Worm (Caenorhabditis elegans) whole organism, young adult: ENCODE measurements around the gene fipr-9.
A peak's percentile ranks its signal among the peaks of the same experiment; 100 is the strongest.

ENCODE experiments used
- F33H1.4 ChIP-seq: fragments of 200-800 bp; sonication (Bioruptor generic); IDR thresholded peaks from 2 replicates; pipeline ENCODE4 v1.3.6; 2022; ENCODE audit warnings: missing genetic modification reagents, missing genetic modification characterization, missing compliant biosample characterization
- T07F8.4 ChIP-seq: sonication (generic microtip); optimal IDR thresholded peaks from 2 replicates; lab custom pipeline; 2016; ENCODE audit warnings: mild to moderate bottlenecking, missing genetic modification characterization, moderate library complexity, missing compliant biosample characterization
- Y53G8AR.9 ChIP-seq: fragments of 200-800 bp; sonication (Bioruptor generic); conservative IDR thresholded peaks from 2 replicates; pipeline ENCODE4 v1.3.6; 2022; ENCODE audit warnings: missing genetic modification reagents, missing genetic modification characterization, missing compliant biosample characterization
- Y79H2A.3 ChIP-seq: fragments of 200-800 bp; sonication (Bioruptor generic); conservative IDR thresholded peaks from 2 replicates; pipeline ENCODE4 v1.3.6; 2022; ENCODE audit warnings: missing genetic modification reagents, missing genetic modification characterization, missing compliant biosample characterization
- Y95B8A.8 ChIP-seq: fragments of 200-800 bp; sonication (Bioruptor generic); IDR thresholded peaks from 2 replicates; pipeline ENCODE4 v1.3.6; 2022; ENCODE audit warnings: missing genetic modification reagents, missing genetic modification characterization, missing compliant biosample characterization
- athp-1 ChIP-seq: sonication (generic microtip); optimal IDR thresholded peaks from 2 replicates; lab custom pipeline; 2017; ENCODE audit warnings: mild to moderate bottlenecking, missing genetic modification characterization, missing compliant biosample characterization
- bed-1 ChIP-seq: fragments of 200-800 bp; sonication (Bioruptor generic); IDR thresholded peaks from 2 replicates; pipeline ENCODE4 v1.3.6; 2022; ENCODE audit warnings: missing genetic modification reagents, missing genetic modification characterization, missing compliant biosample characterization
- ceh-58 ChIP-seq: fragments of 200-800 bp; sonication (Bioruptor generic); IDR thresholded peaks from 2 replicates; pipeline ENCODE4 v1.3.6; 2022; ENCODE audit warnings: missing genetic modification characterization, missing compliant biosample characterization
- ceh-91 ChIP-seq: fragments of 200-800 bp; sonication (Bioruptor generic); IDR thresholded peaks from 2 replicates; pipeline ENCODE4 v1.3.6; 2022; ENCODE audit warnings: missing genetic modification reagents, missing genetic modification characterization, missing compliant biosample characterization
- chd-7 ChIP-seq: sonication (generic microtip); optimal IDR thresholded peaks from 2 replicates; lab custom pipeline; 2016; ENCODE audit warnings: mild to moderate bottlenecking, missing genetic modification characterization, moderate library complexity, missing compliant biosample characterization
- efl-1 ChIP-seq: fragments of 150-350 bp; optimal IDR thresholded peaks from 2 replicates; lab custom pipeline; 2014; ENCODE audit warnings: missing biosample characterization, missing genetic modification reagents, missing genetic modification characterization
- gei-17 ChIP-seq: fragments of 200-800 bp; sonication (Bioruptor generic); optimal IDR thresholded peaks from 2 replicates; lab custom pipeline; 2018; ENCODE audit warnings: mild to moderate bottlenecking, missing genetic modification characterization, missing compliant biosample characterization
- hlh-26 ChIP-seq: fragments of 200-800 bp; sonication (Bioruptor generic); conservative IDR thresholded peaks from 2 replicates; pipeline ENCODE4 v1.3.6; 2022; ENCODE audit warnings: missing genetic modification reagents, missing genetic modification characterization, missing compliant biosample characterization
- let-607 ChIP-seq, 2 experiments: fragments of 200-800 bp in 1 of 2; sonication (Bioruptor generic) in 1 of 2; sonication (generic microtip) in 1 of 2; optimal IDR thresholded peaks; 2 replicates each; lab custom pipeline; 2016 to 2018; ENCODE audit warnings: mild to moderate bottlenecking in 2 of 2, missing compliant biosample characterization in 2 of 2, missing genetic modification characterization in 2 of 2, moderate library complexity in 2 of 2, missing genotype in 1 of 2
- lin-40 ChIP-seq: sonication (generic microtip); optimal IDR thresholded peaks from 2 replicates; lab custom pipeline; 2016; ENCODE audit warnings: missing genetic modification characterization, mild to moderate bottlenecking, missing compliant biosample characterization, missing genotype, missing genetic modification reagents
- madf-6 ChIP-seq: fragments of 200-800 bp; sonication (Bioruptor generic); IDR thresholded peaks from 2 replicates; pipeline ENCODE4 v1.3.6; 2022; ENCODE audit warnings: missing genetic modification reagents, missing genetic modification characterization, missing compliant biosample characterization
- madf-8 ChIP-seq: fragments of 200-800 bp; sonication (Bioruptor generic); conservative IDR thresholded peaks from 2 replicates; pipeline ENCODE4 v1.3.6; 2022; ENCODE audit warnings: missing genetic modification reagents, missing genetic modification characterization, missing compliant biosample characterization
- mcd-1 ChIP-seq: fragments of 200-800 bp; sonication (Bioruptor generic); IDR thresholded peaks from 2 replicates; pipeline ENCODE4 v1.3.6; 2022; ENCODE audit warnings: missing genetic modification reagents, missing genetic modification characterization, missing compliant biosample characterization
- mes-4 ChIP-seq: sonication (generic microtip); optimal IDR thresholded peaks from 2 replicates; lab custom pipeline; 2016; ENCODE audit warnings: missing genotype, missing genetic modification characterization, missing compliant biosample characterization
- nhr-179 ChIP-seq: sonication (generic microtip); optimal IDR thresholded peaks from 2 replicates; lab custom pipeline; 2016; ENCODE audit warnings: mild to moderate bottlenecking, missing genetic modification characterization, missing compliant biosample characterization
- nhr-80 ChIP-seq: sonication (generic microtip); optimal IDR thresholded peaks from 2 replicates; lab custom pipeline; 2016; ENCODE audit warnings: missing genetic modification characterization, missing compliant biosample characterization
- pha-4 ChIP-seq: fragments of 150-350 bp; sonication (generic microtip); optimal IDR thresholded peaks from 2 replicates; lab custom pipeline; 2014; ENCODE audit warnings: missing biosample characterization, missing genetic modification reagents, missing genetic modification characterization
- snpc-1.1 ChIP-seq: sonication (generic microtip); optimal IDR thresholded peaks from 2 replicates; lab custom pipeline; 2017; ENCODE audit warnings: missing genetic modification characterization, mild to moderate bottlenecking, missing compliant biosample characterization, antibody characterized with exemption, moderate library complexity, missing genotype, missing genetic modification reagents; ENCODE audit not compliant: insufficient read depth
- snpc-3.4 ChIP-seq: sonication (generic microtip); optimal IDR thresholded peaks from 2 replicates; lab custom pipeline; 2017; ENCODE audit warnings: missing genetic modification characterization, mild to moderate bottlenecking, missing compliant biosample characterization, antibody characterized with exemption, moderate library complexity, missing genotype, missing genetic modification reagents
- somi-1 ChIP-seq: fragments of 200-800 bp; sonication (Bioruptor generic); optimal IDR thresholded peaks from 2 replicates; lab custom pipeline; 2018; ENCODE audit warnings: mild to moderate bottlenecking, missing genetic modification characterization, missing compliant biosample characterization
- tlf-1 ChIP-seq: fragments of 200-800 bp; sonication (Bioruptor generic); optimal IDR thresholded peaks from 2 replicates; lab custom pipeline; 2018; ENCODE audit warnings: mild to moderate bottlenecking, missing genetic modification characterization, missing compliant biosample characterization
- zfh-2 ChIP-seq: fragments of 200-800 bp; sonication (Bioruptor generic); conservative IDR thresholded peaks from 2 replicates; pipeline ENCODE4 v1.3.6; 2022; ENCODE audit warnings: missing genetic modification reagents, missing genetic modification characterization, missing compliant biosample characterization
- ztf-18 ChIP-seq: sonication (generic microtip); optimal IDR thresholded peaks from 2 replicates; lab custom pipeline; 2016; ENCODE audit warnings: missing genotype, mild to moderate bottlenecking, missing genetic modification characterization, missing compliant biosample characterization
- ztf-3 ChIP-seq: fragments of 200-800 bp; sonication (Bioruptor generic); optimal IDR thresholded peaks from 2 replicates; lab custom pipeline; 2018; ENCODE audit warnings: mild to moderate bottlenecking, missing genetic modification characterization, missing compliant biosample characterization

The fipr-9 gene

DNA sequence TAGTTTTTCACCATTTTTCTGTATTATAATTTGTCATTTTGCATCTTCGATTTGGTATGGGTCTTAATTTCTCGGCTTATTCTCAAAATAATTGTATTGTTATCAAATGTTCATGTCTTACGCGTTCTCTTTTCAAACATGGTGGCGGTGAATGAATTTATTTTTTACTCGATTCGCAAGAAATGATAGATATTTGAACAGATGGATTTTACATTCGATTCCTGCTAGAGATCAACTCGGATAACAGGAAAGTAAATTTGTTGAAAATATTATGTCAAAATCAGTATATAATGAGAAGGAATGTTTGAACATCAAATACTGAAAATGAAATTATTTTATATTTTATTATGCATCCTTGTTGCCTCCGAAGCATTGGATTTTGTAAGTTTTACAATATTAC is 38.5 kb upstream of the fipr-9 start, which contains the start of gene ZK856.4 (continued):
- TF ChIP-seq pha-4 (tag; lab: Kevin White, UChicago) (no peak), T07F8.4 (tag; lab: Kevin White, UChicago) (no peak), madf-6 (GFP tag; lab: Robert Waterston, UW) (no peak), Y95B8A.8 (GFP tag; lab: Robert Waterston, UW) (no peak)
- TF ChIP-seq, all 124 proteins: peak for 0

DNA sequence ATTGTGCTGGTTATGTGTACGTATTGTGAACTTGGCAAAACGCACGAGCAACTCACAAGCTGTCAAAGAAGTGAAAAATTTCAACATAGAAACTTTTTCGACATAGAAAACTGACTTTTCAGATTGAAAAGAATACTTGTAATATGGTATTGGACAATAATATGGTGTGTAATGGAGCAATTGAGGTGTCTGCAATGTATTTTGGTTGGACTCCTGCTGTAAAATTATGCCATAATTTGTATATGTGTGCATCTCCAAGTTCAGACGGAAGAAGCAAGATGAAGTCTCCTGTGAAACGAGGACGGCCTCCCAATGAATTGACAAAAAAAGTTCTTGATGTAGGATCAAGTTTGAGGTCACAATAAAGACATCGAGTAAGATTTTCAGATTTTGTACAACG is 37.7 kb upstream of the fipr-9 start:
- no peak for TF ChIP-seq lin-40 (tag; lab: Kevin White, UChicago)
- no peak for TF ChIP-seq Y79H2A.3 (GFP tag; lab: Robert Waterston, UW)
- no peak for TF ChIP-seq ceh-91 (GFP tag; lab: Robert Waterston, UW)

DNA sequence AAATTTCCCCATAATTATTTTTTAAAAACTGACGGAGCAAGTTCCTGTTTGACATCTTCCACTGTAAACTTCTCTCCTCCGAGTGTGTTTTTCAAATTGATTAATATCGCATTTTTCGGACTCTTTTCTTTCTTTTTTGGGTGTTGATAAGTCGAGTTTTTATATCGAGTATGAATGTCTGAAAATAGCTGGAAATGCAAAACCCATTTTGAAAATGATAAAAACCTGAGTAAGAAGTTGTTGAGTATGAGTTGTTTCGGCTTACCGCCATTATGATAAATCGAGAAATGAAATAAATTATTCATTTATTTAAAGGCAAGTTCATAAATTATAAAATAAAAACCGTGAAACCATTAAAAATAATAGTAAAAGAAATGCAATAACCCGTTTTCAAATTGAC is 35.7 kb upstream of the fipr-9 start, which contains the start of gene ZK856.18:
ZK856.18 (minus strand) TSS at position 289 of the 400 bp plus-strand sequence.
- TF ChIP-seq chd-7 (tag; lab: Kevin White, UChicago) (no peak), ztf-18 (tag; lab: Kevin White, UChicago) (no peak), snpc-3.4 (tag; lab: Kevin White, UChicago) (no peak), ceh-91 (GFP tag; lab: Robert Waterston, UW) (no peak), gei-17 (GFP tag; lab: Kevin White, UChicago) (no peak), bed-1 (GFP tag; lab: Robert Waterston, UW) (no peak), T07F8.4 (tag; lab: Kevin White, UChicago) (no peak), nhr-179 (no peak), ztf-3 (GFP tag; lab: Kevin White, UChicago) (no peak), ceh-58 (GFP tag; lab: Robert Waterston, UW) (no peak), Y53G8AR.9 (no peak)

DNA sequence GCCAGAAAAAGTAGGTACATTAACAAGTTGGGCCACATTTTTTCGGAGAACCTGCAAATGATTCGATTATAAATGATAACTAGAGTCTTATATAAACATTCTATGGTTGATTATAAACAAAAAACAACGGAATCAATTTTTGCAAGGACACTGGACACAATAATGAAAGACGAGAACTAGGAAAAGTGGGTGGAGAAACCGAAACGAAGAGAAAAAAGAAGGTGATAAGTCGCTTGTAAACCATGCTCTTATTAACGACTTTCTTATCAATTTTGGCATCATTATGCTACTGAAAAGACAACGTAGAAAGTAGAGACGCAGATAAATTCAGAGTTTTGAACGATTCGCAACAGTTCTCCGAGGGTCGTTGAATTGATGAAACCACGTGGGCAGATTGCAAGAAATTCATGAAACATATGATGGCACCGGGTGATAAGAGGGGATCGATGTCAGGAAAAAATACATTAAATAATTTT is 31.3 kb upstream of the fipr-9 start, which contains the start of gene ZK856.5:
ZK856.5 (minus strand) TSS at position 51 of the 476 bp plus-strand sequence.
- no peak for TF ChIP-seq tlf-1 (GFP tag; lab: Kevin White, UChicago)
- TF ChIP-seq F33H1.4: no peak
- TF ChIP-seq let-607 (tag; optimal IDR thresholded peaks at IDR 0.05; lab: Kevin White, UChicago): peak in 1 of 2 experiments; percentile 16
- TF ChIP-seq Y53G8AR.9: no peak
- no peak for TF ChIP-seq snpc-1.1 (tag; lab: Kevin White, UChicago)
- TF ChIP-seq nhr-80 (tag; lab: Kevin White, UChicago): peak; percentile 69
- TF ChIP-seq mcd-1 (GFP tag; lab: Robert Waterston, UW): no peak
- no peak for TF ChIP-seq ztf-3 (GFP tag; lab: Kevin White, UChicago)
- TF ChIP-seq athp-1 (tag; lab: Kevin White, UChicago): no peak
- TF ChIP-seq hlh-26 (GFP tag; lab: Robert Waterston, UW): no peak

DNA sequence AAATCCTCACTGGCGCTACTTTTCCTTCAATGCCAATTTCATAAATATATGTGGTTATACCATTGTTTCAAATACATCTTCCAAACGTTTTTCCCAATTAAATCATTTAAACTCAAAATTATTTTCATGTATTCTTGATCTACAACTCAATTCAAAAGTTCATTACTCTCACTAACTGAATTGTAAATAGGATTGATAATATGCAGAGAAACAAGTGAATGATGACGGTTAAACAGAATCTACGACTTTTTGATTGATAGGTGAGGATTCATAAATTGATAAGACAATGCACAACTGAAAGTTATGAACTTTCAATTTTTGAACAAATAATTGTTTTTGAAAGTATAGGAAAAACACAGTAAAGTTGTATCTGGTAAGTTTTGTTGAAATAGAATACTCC is 30.2 kb upstream of the fipr-9 start:
- TF ChIP-seq somi-1 (GFP tag; lab: Kevin White, UChicago): no peak
- no peak for TF ChIP-seq zfh-2 (GFP tag; lab: Robert Waterston, UW)
- TF ChIP-seq madf-8: no peak
- TF ChIP-seq nhr-80 (tag; lab: Kevin White, UChicago): peak; percentile 23
- no peak for TF ChIP-seq mes-4 (tag; lab: Kevin White, UChicago)
- no peak for TF ChIP-seq efl-1 (GFP tag; lab: Kevin White, UChicago)
